Worm (Caenorhabditis elegans) whole organism, young adult: Measurements from ENCODE around the gene Y27F2A.6.

Experiments
- C06A6.2 ChIP-seq: fragments of 200-800 bp; sonication (Bioruptor generic); conservative IDR thresholded peaks from 2 replicates; pipeline ENCODE4 v1.3.6; 2022; ENCODE audit warnings: missing genetic modification characterization, missing compliant biosample characterization
- F10E7.11 ChIP-seq: sonication (generic microtip); optimal IDR thresholded peaks from 2 replicates; lab custom pipeline; 2017; ENCODE audit warnings: mild to moderate bottlenecking, missing genetic modification characterization, moderate library complexity, missing compliant biosample characterization
- F22D6.2 ChIP-seq: sonication (generic microtip); optimal IDR thresholded peaks from 2 replicates; lab custom pipeline; 2016; ENCODE audit warnings: mild to moderate bottlenecking, missing genetic modification characterization, missing compliant biosample characterization
- F23B12.7 ChIP-seq: sonication (generic microtip); optimal IDR thresholded peaks from 2 replicates; lab custom pipeline; 2017; ENCODE audit warnings: missing genetic modification characterization, mild to moderate bottlenecking, missing compliant biosample characterization, antibody characterized with exemption, moderate library complexity; ENCODE audit not compliant: insufficient read depth
- F57A8.1 ChIP-seq: fragments of 200-800 bp; sonication (Bioruptor generic); optimal IDR thresholded peaks from 2 replicates; lab custom pipeline; 2018; ENCODE audit warnings: mild to moderate bottlenecking, missing genetic modification characterization, moderate library complexity, missing compliant biosample characterization
- K12H6.12 ChIP-seq: fragments of 200-800 bp; sonication (Bioruptor generic); optimal IDR thresholded peaks from 2 replicates; lab custom pipeline; 2018; ENCODE audit warnings: mild to moderate bottlenecking, missing genetic modification characterization, missing compliant biosample characterization
- Y53F4B.3 ChIP-seq: fragments of 200-800 bp; sonication (Bioruptor generic); IDR thresholded peaks from 2 replicates; pipeline ENCODE4 v1.3.6; 2022; ENCODE audit warnings: missing genetic modification reagents, missing genetic modification characterization, missing compliant biosample characterization
- Y53G8AR.9 ChIP-seq: fragments of 200-800 bp; sonication (Bioruptor generic); conservative IDR thresholded peaks from 2 replicates; pipeline ENCODE4 v1.3.6; 2022; ENCODE audit warnings: missing genetic modification reagents, missing genetic modification characterization, missing compliant biosample characterization
- Y56A3A.18 ChIP-seq: fragments of 200-800 bp; sonication (Bioruptor generic); IDR thresholded peaks from 2 replicates; pipeline ENCODE4 v1.3.6; 2022; ENCODE audit warnings: missing genetic modification reagents, missing genetic modification characterization, missing compliant biosample characterization
- Y79H2A.3 ChIP-seq: fragments of 200-800 bp; sonication (Bioruptor generic); conservative IDR thresholded peaks from 2 replicates; pipeline ENCODE4 v1.3.6; 2022; ENCODE audit warnings: missing genetic modification reagents, missing genetic modification characterization, missing compliant biosample characterization
- akir-1 ChIP-seq: fragments of 200-800 bp; sonication (Bioruptor generic); optimal IDR thresholded peaks from 2 replicates; lab custom pipeline; 2018; ENCODE audit warnings: mild to moderate bottlenecking, missing genetic modification characterization, moderate library complexity, missing compliant biosample characterization
- attf-3 ChIP-seq: fragments of 200-800 bp; sonication (Bioruptor generic); conservative IDR thresholded peaks from 2 replicates; pipeline ENCODE4 v1.3.6; 2022; ENCODE audit warnings: missing genetic modification reagents, missing genetic modification characterization, missing compliant biosample characterization
- bed-2 ChIP-seq: fragments of 200-800 bp; sonication (Bioruptor generic); IDR thresholded peaks from 2 replicates; pipeline ENCODE4 v1.3.6; 2022; ENCODE audit warnings: missing genetic modification reagents, missing genetic modification characterization, missing compliant biosample characterization
- cebp-1 ChIP-seq, 2 experiments: fragments of 200-800 bp in 1 of 2; sonication (Bioruptor generic) in 1 of 2; sonication (generic microtip) in 1 of 2; IDR thresholded peaks in 1 of 2; optimal IDR thresholded peaks in 1 of 2; 2 replicates each; pipeline versions ENCODE4 v1.3.6 to Lab custom; 2017 to 2022; ENCODE audit warnings: missing compliant biosample characterization in 2 of 2, missing genetic modification characterization in 2 of 2, mild to moderate bottlenecking in 1 of 2, missing genetic modification reagents in 1 of 2, moderate library complexity in 1 of 2
- ceh-100 ChIP-seq: fragments of 200-800 bp; sonication (Bioruptor generic); IDR thresholded peaks from 2 replicates; pipeline ENCODE4 v1.3.6; 2022; ENCODE audit warnings: missing genetic modification reagents, missing genetic modification characterization, missing compliant biosample characterization
- ceh-91 ChIP-seq: fragments of 200-800 bp; sonication (Bioruptor generic); IDR thresholded peaks from 2 replicates; pipeline ENCODE4 v1.3.6; 2022; ENCODE audit warnings: missing genetic modification reagents, missing genetic modification characterization, missing compliant biosample characterization
- die-1 ChIP-seq: sonication (generic microtip); optimal IDR thresholded peaks from 2 replicates; lab custom pipeline; 2016; ENCODE audit warnings: missing genotype, mild to moderate bottlenecking, missing genetic modification characterization, missing compliant biosample characterization
- egl-18 ChIP-seq: fragments of 200-800 bp; sonication (Bioruptor generic); IDR thresholded peaks from 2 replicates; pipeline ENCODE4 v1.3.6; 2022; ENCODE audit warnings: missing genetic modification reagents, missing genetic modification characterization, missing compliant biosample characterization
- egrh-3 ChIP-seq: fragments of 200-800 bp; sonication (Bioruptor generic); IDR thresholded peaks from 2 replicates; pipeline ENCODE4 v1.3.6; 2022; ENCODE audit warnings: missing genetic modification reagents, missing genetic modification characterization, missing compliant biosample characterization
- lag-1 ChIP-seq: fragments of 200-800 bp; sonication (Bioruptor generic); IDR thresholded peaks from 2 replicates; pipeline ENCODE4 v1.3.6; 2022; ENCODE audit warnings: missing genetic modification reagents, missing genetic modification characterization, missing compliant biosample characterization
- lin-40 ChIP-seq: sonication (generic microtip); optimal IDR thresholded peaks from 2 replicates; lab custom pipeline; 2016; ENCODE audit warnings: missing genetic modification characterization, mild to moderate bottlenecking, missing compliant biosample characterization, missing genotype, missing genetic modification reagents
- mcd-1 ChIP-seq: fragments of 200-800 bp; sonication (Bioruptor generic); IDR thresholded peaks from 2 replicates; pipeline ENCODE4 v1.3.6; 2022; ENCODE audit warnings: missing genetic modification reagents, missing genetic modification characterization, missing compliant biosample characterization
- nfya-1 ChIP-seq: sonication (generic microtip); optimal IDR thresholded peaks from 2 replicates; lab custom pipeline; 2017; ENCODE audit warnings: antibody characterized with exemption, missing compliant biosample characterization, missing genetic modification characterization, borderline replicate concordance; ENCODE audit not compliant: insufficient read depth
- nfya-2 ChIP-seq: fragments of 200-800 bp; sonication (Bioruptor generic); IDR thresholded peaks from 2 replicates; pipeline ENCODE4 v1.3.6; 2022; ENCODE audit warnings: missing genetic modification reagents, missing genetic modification characterization, missing compliant biosample characterization
- nhr-80 ChIP-seq: sonication (generic microtip); optimal IDR thresholded peaks from 2 replicates; lab custom pipeline; 2016; ENCODE audit warnings: missing genetic modification characterization, missing compliant biosample characterization
- nhr-90 ChIP-seq: sonication (generic microtip); optimal IDR thresholded peaks from 2 replicates; lab custom pipeline; 2016; ENCODE audit warnings: missing genotype, mild to moderate bottlenecking, missing genetic modification characterization, missing compliant biosample characterization
- pbrm-1 ChIP-seq: fragments of 200-800 bp; sonication (Bioruptor generic); IDR thresholded peaks from 2 replicates; pipeline ENCODE4 v1.3.6; 2022; ENCODE audit warnings: missing genetic modification reagents, missing genetic modification characterization, missing compliant biosample characterization
- sea-2 ChIP-seq: fragments of 200-800 bp; sonication (Bioruptor generic); IDR thresholded peaks from 2 replicates; pipeline ENCODE4 v1.3.6; 2022; ENCODE audit warnings: missing genetic modification characterization, missing compliant biosample characterization
- snpc-4 ChIP-seq, 5 experiments: fragments of 150-350 bp in 1 of 5; sonication (generic microtip) in 4 of 5; optimal IDR thresholded peaks; 2 replicates each; lab custom pipeline; 2014 to 2018; ENCODE audit warnings: missing genetic modification characterization in 5 of 5, missing biosample characterization in 3 of 5, antibody characterized with exemption in 2 of 5, mild to moderate bottlenecking in 2 of 5, missing compliant biosample characterization in 2 of 5, missing genotype in 2 of 5, moderate library complexity in 2 of 5, missing genetic modification reagents in 1 of 5
- somi-1 ChIP-seq: fragments of 200-800 bp; sonication (Bioruptor generic); optimal IDR thresholded peaks from 2 replicates; lab custom pipeline; 2018; ENCODE audit warnings: mild to moderate bottlenecking, missing genetic modification characterization, missing compliant biosample characterization
- sptf-2 ChIP-seq: fragments of 200-800 bp; sonication (Bioruptor generic); optimal IDR thresholded peaks from 2 replicates; lab custom pipeline; 2018; ENCODE audit warnings: mild to moderate bottlenecking, missing genetic modification characterization, missing compliant biosample characterization
- ztf-25 ChIP-seq: fragments of 200-800 bp; sonication (Bioruptor generic); IDR thresholded peaks from 2 replicates; pipeline ENCODE4 v1.3.6; 2022; ENCODE audit warnings: missing genetic modification reagents, missing genetic modification characterization, missing compliant biosample characterization
- ztf-3 ChIP-seq: fragments of 200-800 bp; sonication (Bioruptor generic); optimal IDR thresholded peaks from 2 replicates; lab custom pipeline; 2018; ENCODE audit warnings: mild to moderate bottlenecking, missing genetic modification characterization, missing compliant biosample characterization

The Y27F2A.6 gene

ce11 chrII:3222686-3223085 lies 39.5 kb upstream of the Y27F2A.6 start, which contains the start of gene ZC239.13:
Gene ZC239.13 (minus strand): TSS chrII:3222839.
- TF ChIP-seq Y53G8AR.9 (GFP tag; lab: Robert Waterston, UW) (no peak), K12H6.12 (no peak), cebp-1 (GFP tag; IDR thresholded peaks at IDR 0.05; lab: Robert Waterston, UW) (peak; percentile 74; the same call in 1 of the 2 replicates), cebp-1 (tag; optimal IDR thresholded peaks at IDR 0.05; lab: Kevin White, UChicago) (peak; percentile 78), snpc-4 (GFP tag; optimal IDR thresholded peaks at IDR 0.05; lab: Kevin White, UChicago) (no peak), snpc-4 (tag; optimal IDR thresholded peaks at IDR 0.05; lab: Kevin White, UChicago) (no peak), lin-40 (tag; lab: Kevin White, UChicago) (no peak), Y53F4B.3 (GFP tag; lab: Robert Waterston, UW) (no peak)

ce11 chrII:3221730-3222129 lies 38.5 kb upstream of the Y27F2A.6 start, which contains the start of gene ZC239.14:
Gene ZC239.14 (minus strand): TSS chrII:3222034.
- TF ChIP-seq nfya-1 (tag; lab: Kevin White, UChicago) = no peak
- no peak for TF ChIP-seq nhr-80 (tag; lab: Kevin White, UChicago)
- no peak for TF ChIP-seq somi-1 (GFP tag; lab: Kevin White, UChicago)
- TF ChIP-seq lin-40 (tag; lab: Kevin White, UChicago) = no peak
- TF ChIP-seq Y79H2A.3 = no peak
- TF ChIP-seq attf-3 = no peak
- no peak for TF ChIP-seq ceh-100 (GFP tag; lab: Robert Waterston, UW)
- no peak for TF ChIP-seq sea-2
- TF ChIP-seq die-1 (tag; lab: Kevin White, UChicago) = no peak
- TF ChIP-seq F23B12.7 (tag; lab: Kevin White, UChicago) = no peak

- TF ChIP-seq ceh-91 (GFP tag; lab: Robert Waterston, UW) = no peak
- no peak for TF ChIP-seq egl-18 (GFP tag; lab: Robert Waterston, UW)
- no peak for TF ChIP-seq F57A8.1 (GFP tag; lab: Kevin White, UChicago)
- TF ChIP-seq Y56A3A.18 (GFP tag; lab: Robert Waterston, UW) = no peak
- TF ChIP-seq ztf-25 = no peak
- TF ChIP-seq mcd-1 (GFP tag; lab: Robert Waterston, UW) = no peak
- TF ChIP-seq ztf-3 = no peak
- no peak for TF ChIP-seq F22D6.2 (tag; lab: Kevin White, UChicago)
- no peak for TF ChIP-seq C06A6.2 (GFP tag; lab: Robert Waterston, UW)
- no peak for TF ChIP-seq F10E7.11 (tag; lab: Kevin White, UChicago)
- no peak for TF ChIP-seq nhr-90 (tag; lab: Kevin White, UChicago)
- no peak for TF ChIP-seq nfya-2 (GFP tag; lab: Robert Waterston, UW)
- TF ChIP-seq pbrm-1 (GFP tag; lab: Robert Waterston, UW) = no peak
- no peak for TF ChIP-seq F23B12.7 (tag; lab: Kevin White, UChicago)
- no peak for TF ChIP-seq lag-1
- no peak for TF ChIP-seq egrh-3 (GFP tag; lab: Robert Waterston, UW)
- TF ChIP-seq bed-2 (GFP tag; lab: Robert Waterston, UW) = no peak
- no peak for TF ChIP-seq Y79H2A.3
- no peak for TF ChIP-seq sptf-2 (GFP tag; lab: Kevin White, UChicago)
- TF ChIP-seq akir-1 (GFP tag; lab: Kevin White, UChicago) = no peak
- TF ChIP-seq, all 124 proteins: peak for 0
These were observed 37.5 kb upstream of the Y27F2A.6 start, which contains the start of gene ZC239.22 for ce11 chrII:3220723-3221122. Gene ZC239.22 (minus strand): TSS chrII:3220823.
